Worm (Caenorhabditis elegans) whole organism, young adult: ENCODE results near the gene Y75B8A.28.

ENCODE experiments used
- B0336.3 ChIP-seq: fragments of 200-800 bp; sonication (Bioruptor generic); IDR thresholded peaks from 2 replicates; pipeline ENCODE4 v1.3.6; 2022; ENCODE audit warnings: missing genetic modification characterization, missing compliant biosample characterization
- F10E7.11 ChIP-seq: sonication (generic microtip); optimal IDR thresholded peaks from 2 replicates; lab custom pipeline; 2017; ENCODE audit warnings: mild to moderate bottlenecking, missing genetic modification characterization, moderate library complexity, missing compliant biosample characterization
- F22D6.2 ChIP-seq: sonication (generic microtip); optimal IDR thresholded peaks from 2 replicates; lab custom pipeline; 2016; ENCODE audit warnings: mild to moderate bottlenecking, missing genetic modification characterization, missing compliant biosample characterization
- F37B4.10 ChIP-seq: fragments of 200-800 bp; sonication (Bioruptor generic); IDR thresholded peaks from 2 replicates; pipeline ENCODE4 v1.3.6; 2022; ENCODE audit warnings: missing genetic modification characterization, missing compliant biosample characterization
- F52B5.7 ChIP-seq: sonication (generic microtip); optimal IDR thresholded peaks from 2 replicates; lab custom pipeline; 2016; ENCODE audit warnings: mild to moderate bottlenecking, missing genetic modification characterization, missing compliant biosample characterization
- F57A8.1 ChIP-seq: fragments of 200-800 bp; sonication (Bioruptor generic); optimal IDR thresholded peaks from 2 replicates; lab custom pipeline; 2018; ENCODE audit warnings: mild to moderate bottlenecking, missing genetic modification characterization, moderate library complexity, missing compliant biosample characterization
- K12H6.12 ChIP-seq: fragments of 200-800 bp; sonication (Bioruptor generic); optimal IDR thresholded peaks from 2 replicates; lab custom pipeline; 2018; ENCODE audit warnings: mild to moderate bottlenecking, missing genetic modification characterization, missing compliant biosample characterization
- Y53G8AR.9 ChIP-seq: fragments of 200-800 bp; sonication (Bioruptor generic); conservative IDR thresholded peaks from 2 replicates; pipeline ENCODE4 v1.3.6; 2022; ENCODE audit warnings: missing genetic modification reagents, missing genetic modification characterization, missing compliant biosample characterization
- Y56A3A.18 ChIP-seq: fragments of 200-800 bp; sonication (Bioruptor generic); IDR thresholded peaks from 2 replicates; pipeline ENCODE4 v1.3.6; 2022; ENCODE audit warnings: missing genetic modification reagents, missing genetic modification characterization, missing compliant biosample characterization
- ZK185.1 ChIP-seq: sonication (generic microtip); optimal IDR thresholded peaks from 2 replicates; lab custom pipeline; 2016; ENCODE audit warnings: mild to moderate bottlenecking, missing genetic modification characterization, missing compliant biosample characterization; ENCODE audit not compliant: poor library complexity, severe bottlenecking
- akir-1 ChIP-seq: fragments of 200-800 bp; sonication (Bioruptor generic); optimal IDR thresholded peaks from 2 replicates; lab custom pipeline; 2018; ENCODE audit warnings: mild to moderate bottlenecking, missing genetic modification characterization, moderate library complexity, missing compliant biosample characterization
- ama-1 ChIP-seq, 3 experiments: fragments of 150-350 bp in 1 of 3; sonication (generic microtip) in 2 of 3; optimal IDR thresholded peaks; 2 replicates each; lab custom pipeline; 2014 to 2018; ENCODE audit warnings: missing biosample characterization in 2 of 3, missing genetic modification characterization in 2 of 3, missing genetic modification reagents in 2 of 3
- aptf-3 ChIP-seq: fragments of 200-800 bp; sonication (Bioruptor generic); IDR thresholded peaks from 2 replicates; pipeline ENCODE4 v1.3.6; 2022; ENCODE audit warnings: missing genetic modification characterization, missing compliant biosample characterization
- attf-6 ChIP-seq: fragments of 200-800 bp; sonication (Bioruptor generic); IDR thresholded peaks from 2 replicates; pipeline ENCODE4 v1.3.6; 2022; ENCODE audit warnings: missing genetic modification reagents, missing genetic modification characterization, missing compliant biosample characterization
- ccch-3 ChIP-seq: fragments of 200-800 bp; sonication (Bioruptor generic); optimal IDR thresholded peaks from 2 replicates; lab custom pipeline; 2018; ENCODE audit warnings: mild to moderate bottlenecking, missing genetic modification characterization, missing compliant biosample characterization
- ceh-40 ChIP-seq: fragments of 200-800 bp; sonication (Bioruptor generic); IDR thresholded peaks from 2 replicates; pipeline ENCODE4 v1.3.6; 2022; ENCODE audit warnings: missing genetic modification characterization, missing compliant biosample characterization
- ceh-79 ChIP-seq: sonication (generic microtip); optimal IDR thresholded peaks from 2 replicates; lab custom pipeline; 2017; ENCODE audit warnings: mild to moderate bottlenecking, missing genetic modification characterization, missing compliant biosample characterization
- chd-7 ChIP-seq: sonication (generic microtip); optimal IDR thresholded peaks from 2 replicates; lab custom pipeline; 2016; ENCODE audit warnings: mild to moderate bottlenecking, missing genetic modification characterization, moderate library complexity, missing compliant biosample characterization
- dox-1 ChIP-seq: fragments of 200-800 bp; sonication (Bioruptor generic); IDR thresholded peaks from 2 replicates; pipeline ENCODE4 v1.3.6; 2022; ENCODE audit warnings: missing genetic modification reagents, missing genetic modification characterization, missing compliant biosample characterization
- dpl-1 ChIP-seq: fragments of 150-350 bp; optimal IDR thresholded peaks from 2 replicates; lab custom pipeline; 2014; ENCODE audit warnings: missing biosample characterization, missing genetic modification reagents, missing genetic modification characterization
- efl-1 ChIP-seq: fragments of 150-350 bp; optimal IDR thresholded peaks from 2 replicates; lab custom pipeline; 2014; ENCODE audit warnings: missing biosample characterization, missing genetic modification reagents, missing genetic modification characterization
- egl-18 ChIP-seq: fragments of 200-800 bp; sonication (Bioruptor generic); IDR thresholded peaks from 2 replicates; pipeline ENCODE4 v1.3.6; 2022; ENCODE audit warnings: missing genetic modification reagents, missing genetic modification characterization, missing compliant biosample characterization
- egrh-3 ChIP-seq: fragments of 200-800 bp; sonication (Bioruptor generic); IDR thresholded peaks from 2 replicates; pipeline ENCODE4 v1.3.6; 2022; ENCODE audit warnings: missing genetic modification reagents, missing genetic modification characterization, missing compliant biosample characterization
- ekl-4 ChIP-seq: fragments of 200-800 bp; sonication (Bioruptor generic); IDR thresholded peaks from 2 replicates; pipeline ENCODE4 v1.3.6; 2022; ENCODE audit warnings: missing genetic modification reagents, missing genetic modification characterization, missing compliant biosample characterization
- ets-4 ChIP-seq: fragments of 200-800 bp; sonication (Bioruptor generic); optimal IDR thresholded peaks from 2 replicates; lab custom pipeline; 2018; ENCODE audit warnings: mild to moderate bottlenecking, missing genetic modification characterization, missing compliant biosample characterization
- fkh-3 ChIP-seq: sonication (generic microtip); optimal IDR thresholded peaks from 2 replicates; lab custom pipeline; 2016; ENCODE audit warnings: mild to moderate bottlenecking, missing genetic modification characterization, missing compliant biosample characterization
- gei-17 ChIP-seq: fragments of 200-800 bp; sonication (Bioruptor generic); optimal IDR thresholded peaks from 2 replicates; lab custom pipeline; 2018; ENCODE audit warnings: mild to moderate bottlenecking, missing genetic modification characterization, missing compliant biosample characterization
- him-1 ChIP-seq: sonication (generic microtip); optimal IDR thresholded peaks from 2 replicates; lab custom pipeline; 2016; ENCODE audit warnings: missing genotype, missing genetic modification reagents, missing genetic modification characterization, missing compliant biosample characterization
- hmg-1.2 ChIP-seq: fragments of 200-800 bp; sonication (Bioruptor generic); IDR thresholded peaks from 2 replicates; pipeline ENCODE4 v1.3.6; 2022; ENCODE audit warnings: missing genetic modification reagents, missing genetic modification characterization, missing compliant biosample characterization
- hsf-1 ChIP-seq: fragments of 200-800 bp; sonication (Bioruptor generic); IDR thresholded peaks from 2 replicates; pipeline ENCODE4 v1.3.6; 2022; ENCODE audit warnings: missing genetic modification reagents, missing genetic modification characterization, missing compliant biosample characterization
- lag-1 ChIP-seq: fragments of 200-800 bp; sonication (Bioruptor generic); IDR thresholded peaks from 2 replicates; pipeline ENCODE4 v1.3.6; 2022; ENCODE audit warnings: missing genetic modification reagents, missing genetic modification characterization, missing compliant biosample characterization
- lin-40 ChIP-seq: sonication (generic microtip); optimal IDR thresholded peaks from 2 replicates; lab custom pipeline; 2016; ENCODE audit warnings: missing genetic modification characterization, mild to moderate bottlenecking, missing compliant biosample characterization, missing genotype, missing genetic modification reagents
- lin-54 ChIP-seq: fragments of 200-800 bp; sonication (Bioruptor generic); optimal IDR thresholded peaks from 2 replicates; lab custom pipeline; 2018; ENCODE audit warnings: mild to moderate bottlenecking, missing genetic modification characterization, missing compliant biosample characterization
- lir-1 ChIP-seq: fragments of 200-800 bp; sonication (Bioruptor generic); conservative IDR thresholded peaks from 2 replicates; pipeline ENCODE4 v1.3.6; 2022; ENCODE audit warnings: missing genetic modification reagents, missing genetic modification characterization, missing compliant biosample characterization
- madf-10 ChIP-seq: sonication (generic microtip); optimal IDR thresholded peaks from 2 replicates; lab custom pipeline; 2016; ENCODE audit warnings: mild to moderate bottlenecking, missing genetic modification characterization, missing compliant biosample characterization
- mxl-1 ChIP-seq: sonication (generic microtip); optimal IDR thresholded peaks from 2 replicates; lab custom pipeline; 2016; ENCODE audit warnings: missing genetic modification characterization, missing compliant biosample characterization
- nfyb-1 ChIP-seq: fragments of 200-800 bp; sonication (Bioruptor generic); IDR thresholded peaks from 2 replicates; pipeline ENCODE4 v1.3.6; 2022; ENCODE audit warnings: missing genetic modification reagents, missing genetic modification characterization, missing compliant biosample characterization
- nhr-179 ChIP-seq: sonication (generic microtip); optimal IDR thresholded peaks from 2 replicates; lab custom pipeline; 2016; ENCODE audit warnings: mild to moderate bottlenecking, missing genetic modification characterization, missing compliant biosample characterization
- nhr-27 ChIP-seq: fragments of 200-800 bp; sonication (Bioruptor generic); optimal IDR thresholded peaks from 2 replicates; lab custom pipeline; 2018; ENCODE audit warnings: mild to moderate bottlenecking, missing genetic modification characterization, moderate library complexity, missing compliant biosample characterization
- pbrm-1 ChIP-seq: fragments of 200-800 bp; sonication (Bioruptor generic); IDR thresholded peaks from 2 replicates; pipeline ENCODE4 v1.3.6; 2022; ENCODE audit warnings: missing genetic modification reagents, missing genetic modification characterization, missing compliant biosample characterization
- rcor-1 ChIP-seq: fragments of 200-800 bp; sonication (Bioruptor generic); IDR thresholded peaks from 2 replicates; pipeline ENCODE4 v1.3.6; 2022; ENCODE audit warnings: missing genetic modification reagents, missing genetic modification characterization, missing compliant biosample characterization
- snpc-3.4 ChIP-seq: sonication (generic microtip); optimal IDR thresholded peaks from 2 replicates; lab custom pipeline; 2017; ENCODE audit warnings: missing genetic modification characterization, mild to moderate bottlenecking, missing compliant biosample characterization, antibody characterized with exemption, moderate library complexity, missing genotype, missing genetic modification reagents
- tbx-9 ChIP-seq: sonication (generic microtip); optimal IDR thresholded peaks from 2 replicates; lab custom pipeline; 2016; ENCODE audit warnings: borderline replicate concordance, missing genetic modification characterization, inconsistent platforms, missing compliant biosample characterization
- unc-130 ChIP-seq: sonication (generic microtip); optimal IDR thresholded peaks from 2 replicates; lab custom pipeline; 2016; ENCODE audit warnings: missing genetic modification reagents, missing genetic modification characterization, missing compliant biosample characterization
- zfh-2 ChIP-seq: fragments of 200-800 bp; sonication (Bioruptor generic); conservative IDR thresholded peaks from 2 replicates; pipeline ENCODE4 v1.3.6; 2022; ENCODE audit warnings: missing genetic modification reagents, missing genetic modification characterization, missing compliant biosample characterization
- ztf-25 ChIP-seq: fragments of 200-800 bp; sonication (Bioruptor generic); IDR thresholded peaks from 2 replicates; pipeline ENCODE4 v1.3.6; 2022; ENCODE audit warnings: missing genetic modification reagents, missing genetic modification characterization, missing compliant biosample characterization
- ztf-6 ChIP-seq: fragments of 200-800 bp; sonication (Bioruptor generic); IDR thresholded peaks from 2 replicates; pipeline ENCODE4 v1.3.6; 2022; ENCODE audit warnings: missing genetic modification reagents, missing genetic modification characterization, missing compliant biosample characterization

The Y75B8A.28 gene

ce11 chrIII:12372080-12373065, 53.5 kb downstream of the Y75B8A.28 start (continued):
- TF ChIP-seq pbrm-1 (GFP tag; lab: Robert Waterston, UW) (peak; percentile 15; the same call in 1 of the 2 replicates), ztf-6 (GFP tag; lab: Robert Waterston, UW) (no peak), madf-10 (tag; lab: Kevin White, UChicago) (no peak), unc-130 (GFP tag; lab: Kevin White, UChicago) (no peak), F10E7.11 (tag; lab: Kevin White, UChicago) (no peak), lin-40 (tag; lab: Kevin White, UChicago) (no peak), lir-1 (GFP tag; lab: Robert Waterston, UW) (no peak), ekl-4 (peak; percentile 61), gei-17 (GFP tag; lab: Kevin White, UChicago) (no peak), nhr-27 (no peak), him-1 (peak; percentile 48), hmg-1.2 (no peak), K12H6.12 (tag; lab: Kevin White, UChicago) (no peak), ZK185.1 (tag; lab: Kevin White, UChicago) (no peak), ceh-79 (tag; lab: Kevin White, UChicago) (no peak), hsf-1 (GFP tag; lab: Robert Waterston, UW) (peak; percentile 65), snpc-3.4 (no peak), nfyb-1 (GFP tag; lab: Robert Waterston, UW) (no peak), chd-7 (tag; lab: Kevin White, UChicago) (no peak), tbx-9 (no peak), ceh-40 (GFP tag; lab: Robert Waterston, UW) (no peak), F22D6.2 (no peak), F52B5.7 (tag; lab: Kevin White, UChicago) (peak; percentile 31), aptf-3 (GFP tag; lab: Robert Waterston, UW) (no peak), F37B4.10 (GFP tag; lab: Robert Waterston, UW) (0 out of 2 replicates have a peak, but pooled peaks have one; percentile 23), dox-1 (GFP tag; lab: Robert Waterston, UW) (no peak), lag-1 (GFP tag; lab: Robert Waterston, UW) (no peak), rcor-1 (GFP tag; lab: Robert Waterston, UW) (no peak), ets-4 (GFP tag; lab: Kevin White, UChicago) (no peak), nhr-179 (tag; lab: Kevin White, UChicago) (no peak), F57A8.1 (GFP tag; lab: Kevin White, UChicago) (no peak), egrh-3 (0 out of 2 replicates have a peak, but pooled peaks have one; percentile 8), Y53G8AR.9 (GFP tag; lab: Robert Waterston, UW) (peak; percentile 43; the same call in 1 of the 2 replicates), mxl-1 (tag; lab: Kevin White, UChicago) (no peak), ccch-3 (no peak), zfh-2 (peak; percentile 63), akir-1 (no peak), lin-54 (no peak), Y56A3A.18 (GFP tag; lab: Robert Waterston, UW) (no peak), ztf-25 (GFP tag; lab: Robert Waterston, UW) (0 out of 2 replicates have a peak, but pooled peaks have one; percentile 13), efl-1 (GFP tag; lab: Kevin White, UChicago) (no peak), dpl-1 (GFP tag; lab: Kevin White, UChicago) (peak; percentile 1), egl-18 (GFP tag; lab: Robert Waterston, UW) (no peak), attf-6 (no peak), fkh-3 (peak; percentile 65), ama-1 (optimal IDR thresholded peaks at IDR 0.05; lab: Kevin White, UChicago) (no peak), ama-1 (GFP tag; optimal IDR thresholded peaks at IDR 0.05; lab: Kevin White, UChicago) (peak in 1 of 2 experiments; percentile 46), B0336.3 (GFP tag; lab: Robert Waterston, UW) (peak; percentile 53; the same call in 1 of the 2 replicates)
